Worm (Caenorhabditis elegans) whole organism, mixed stage, embryonic: ENCODE data around the gene Y55F3BR.11.

Experiments
- lsy-2 ChIP-seq: fragments of 150-350 bp; optimal IDR thresholded peaks from 2 replicates; lab custom pipeline; 2014; ENCODE audit warnings: missing biosample characterization, missing genetic modification characterization
- mep-1 ChIP-seq: fragments of 150-350 bp; optimal IDR thresholded peaks from 2 replicates; lab custom pipeline; 2017; ENCODE audit warnings: missing biosample characterization, missing genetic modification reagents, missing genetic modification characterization, inconsistent platforms

DNA sequence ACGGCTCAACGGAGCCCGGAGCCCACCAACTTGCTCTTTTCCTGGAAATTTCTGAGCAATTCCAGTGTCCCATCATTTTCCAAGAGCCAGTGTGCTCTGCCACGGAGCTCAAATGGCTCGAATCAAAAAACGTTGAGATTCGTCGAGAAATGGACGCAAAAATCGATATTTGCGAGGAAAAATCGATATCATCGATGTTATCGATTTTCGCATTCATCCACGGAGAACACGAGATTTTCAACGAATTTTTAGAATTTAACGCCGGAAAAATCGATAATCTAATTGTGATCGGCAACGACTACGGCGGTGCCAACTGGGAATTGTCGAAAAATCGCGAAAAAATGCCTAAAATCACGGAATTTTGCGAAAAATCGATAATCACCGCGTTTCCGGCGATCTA lies 49.3 kb upstream of the Y55F3BR.11 start:
- TF ChIP-seq mep-1 (tag; lab: Kevin White, UChicago) (no peak), lsy-2 (tag; lab: Kevin White, UChicago) (no peak)
